Worm (Caenorhabditis elegans) whole organism, L4 larva: ENCODE measurements around the gene ZK180.7.
A peak's percentile ranks its signal among the peaks of the same experiment; 100 is the strongest.

Source experiments
- aha-1 ChIP-seq: fragments of 150-350 bp; peaks from one replicate; lab custom pipeline; 2014; ENCODE audit warnings: missing biosample characterization, missing genetic modification characterization
- arid-1 ChIP-seq: fragments of 200-800 bp; sonication (Bioruptor generic); conservative IDR thresholded peaks from 2 replicates; pipeline ENCODE4 v1.3.6; 2022; ENCODE audit warnings: missing genetic modification reagents, missing genetic modification characterization, missing compliant biosample characterization
- ceh-20 ChIP-seq: fragments of 200-800 bp; sonication (Bioruptor generic); IDR thresholded peaks from 2 replicates; pipeline ENCODE4 v1.3.6; 2022; ENCODE audit warnings: missing genetic modification reagents, missing genetic modification characterization, missing compliant biosample characterization
- daf-16 ChIP-seq, 3 experiments: sonication (generic microtip); optimal IDR thresholded peaks; 2 replicates each; lab custom pipeline; 2016 to 2017; ENCODE audit warnings: missing genetic modification characterization in 3 of 3, missing genetic modification reagents in 3 of 3, mild to moderate bottlenecking in 2 of 3, missing compliant biosample characterization in 2 of 3, missing biosample characterization in 1 of 3, moderate library complexity in 1 of 3
- dmd-6 ChIP-seq: fragments of 200-800 bp; sonication (Bioruptor generic); IDR thresholded peaks from 2 replicates; pipeline ENCODE4 v1.3.6; 2022; ENCODE audit warnings: missing genetic modification reagents, missing genetic modification characterization, missing compliant biosample characterization
- dpl-1 ChIP-seq: fragments of 150-350 bp; optimal IDR thresholded peaks from 2 replicates; lab custom pipeline; 2014; ENCODE audit warnings: missing biosample characterization, missing genetic modification reagents, missing genetic modification characterization
- duxl-1 ChIP-seq: sonication (generic microtip); optimal IDR thresholded peaks from 2 replicates; lab custom pipeline; 2016; ENCODE audit warnings: mild to moderate bottlenecking, missing genetic modification characterization, moderate library complexity, missing compliant biosample characterization; ENCODE audit not compliant: poor library complexity
- dve-1 ChIP-seq: sonication (generic microtip); optimal IDR thresholded peaks from 2 replicates; lab custom pipeline; 2017; ENCODE audit warnings: antibody characterized with exemption, mild to moderate bottlenecking, missing genetic modification characterization, missing compliant biosample characterization; ENCODE audit not compliant: insufficient read depth
- hlh-11 ChIP-seq: fragments of 200-800 bp; sonication (Bioruptor generic); optimal IDR thresholded peaks from 2 replicates; lab custom pipeline; 2018; ENCODE audit warnings: mild to moderate bottlenecking, missing genetic modification characterization, missing compliant biosample characterization
- hlh-30 ChIP-seq: sonication (generic microtip); optimal IDR thresholded peaks from 2 replicates; lab custom pipeline; 2017; ENCODE audit warnings: antibody characterized with exemption, mild to moderate bottlenecking, missing genetic modification characterization, missing compliant biosample characterization; ENCODE audit not compliant: insufficient read depth
- lin-39 ChIP-seq: fragments of 150-350 bp; optimal IDR thresholded peaks from 2 replicates; lab custom pipeline; 2014; ENCODE audit warnings: missing biosample characterization, missing genetic modification reagents, missing genetic modification characterization
- mdt-29 ChIP-seq: fragments of 200-800 bp; sonication (Bioruptor generic); IDR thresholded peaks from 2 replicates; pipeline ENCODE4 v1.3.6; 2022; ENCODE audit warnings: missing genetic modification reagents, missing genetic modification characterization, missing compliant biosample characterization
- mxl-3 ChIP-seq: fragments of 200-800 bp; sonication (Bioruptor generic); optimal IDR thresholded peaks from 2 replicates; lab custom pipeline; 2018; ENCODE audit warnings: mild to moderate bottlenecking, missing genetic modification characterization, missing compliant biosample characterization
- nhr-102 ChIP-seq: sonication (generic microtip); optimal IDR thresholded peaks from 2 replicates; lab custom pipeline; 2016; ENCODE audit warnings: mild to moderate bottlenecking, missing genetic modification characterization, moderate library complexity, missing compliant biosample characterization
- nhr-111 ChIP-seq: fragments of 200-800 bp; sonication (Bioruptor generic); optimal IDR thresholded peaks from 2 replicates; lab custom pipeline; 2018; ENCODE audit warnings: mild to moderate bottlenecking, missing genetic modification characterization, missing compliant biosample characterization
- nhr-28 ChIP-seq: fragments of 150-350 bp; optimal IDR thresholded peaks from 2 replicates; lab custom pipeline; 2014; ENCODE audit warnings: missing biosample characterization, missing genetic modification characterization
- nhr-48 ChIP-seq: sonication (generic microtip); optimal IDR thresholded peaks from 2 replicates; lab custom pipeline; 2016; ENCODE audit warnings: mild to moderate bottlenecking, missing genetic modification characterization, missing compliant biosample characterization
- php-3 ChIP-seq: fragments of 200-800 bp; sonication (Bioruptor generic); IDR thresholded peaks from 2 replicates; pipeline ENCODE4 v1.3.6; 2022; ENCODE audit warnings: missing genetic modification reagents, missing genetic modification characterization, missing compliant biosample characterization
- pqm-1 ChIP-seq: sonication (generic microtip); optimal IDR thresholded peaks from 2 replicates; lab custom pipeline; 2017; ENCODE audit warnings: missing biosample characterization, missing genetic modification characterization
- snpc-1.2 ChIP-seq: fragments of 200-800 bp; sonication (Bioruptor generic); IDR thresholded peaks from 2 replicates; pipeline ENCODE4 v1.3.6; 2022; ENCODE audit warnings: missing genetic modification reagents, missing genetic modification characterization, missing compliant biosample characterization
- unc-62 ChIP-seq, 3 experiments: fragments of 150-350 bp in 1 of 3; sonication (generic microtip); optimal IDR thresholded peaks in 2 of 3; peaks in 1 of 3; 1 replicate in 1 of 3; 2 replicates in 2 of 3; lab custom pipeline; 2014 to 2017; ENCODE audit warnings: missing biosample characterization in 3 of 3, missing genetic modification characterization in 3 of 3, missing genetic modification reagents in 3 of 3, missing genotype in 1 of 3
- vab-7 ChIP-seq: fragments of 200-800 bp; sonication (Bioruptor generic); IDR thresholded peaks from 2 replicates; pipeline ENCODE4 v1.3.6; 2022; ENCODE audit warnings: missing genetic modification reagents, missing genetic modification characterization, missing compliant biosample characterization
- zag-1 ChIP-seq: fragments of 150-350 bp; optimal IDR thresholded peaks from 2 replicates; lab custom pipeline; 2014; ENCODE audit warnings: missing biosample characterization, missing genetic modification characterization

Gene ZK180.7

ce11 chrIV:4538672-4539071, 48.3 kb downstream of the ZK180.7 start (continued):
- TF ChIP-seq daf-16 (GFP tag; optimal IDR thresholded peaks at IDR 0.05; lab: Kevin White, UChicago) (no peak), daf-16 (tag; optimal IDR thresholded peaks at IDR 0.05; lab: Kevin White, UChicago) (no peak), duxl-1 (tag; lab: Kevin White, UChicago) (no peak), nhr-111 (GFP tag; lab: Kevin White, UChicago) (no peak), dmd-6 (no peak), snpc-1.2 (GFP tag; lab: Robert Waterston, UW) (peak; percentile 84), zag-1 (tag; lab: Kevin White, UChicago) (no peak)

- TF ChIP-seq dpl-1 (GFP tag; lab: Kevin White, UChicago) (no peak), aha-1 (tag; lab: Kevin White, UChicago) (peak; percentile 96)
Measured at ce11 chrIV:4541195-4541594, 50.9 kb downstream of the ZK180.7 start.

- TF ChIP-seq aha-1 (tag; lab: Kevin White, UChicago) (peak; percentile 96), lin-39 (tag; lab: Kevin White, UChicago) (no peak)
Measured at ce11 chrIV:4542972-4543371, 52.6 kb downstream of the ZK180.7 start.

- TF ChIP-seq php-3 (GFP tag; lab: Robert Waterston, UW): peak; percentile 76
- TF ChIP-seq hlh-30 (tag; lab: Kevin White, UChicago): peak; percentile 6
- no peak for TF ChIP-seq daf-16 (GFP tag; optimal IDR thresholded peaks at IDR 0.05; lab: Kevin White, UChicago)
- TF ChIP-seq daf-16 (tag; optimal IDR thresholded peaks at IDR 0.05; lab: Kevin White, UChicago): peak; percentile 75
- peak; percentile 73 for TF ChIP-seq dve-1 (tag; lab: Kevin White, UChicago)
- peak; percentile 48 for TF ChIP-seq hlh-11 (tag; lab: Kevin White, UChicago)
- no peak for TF ChIP-seq arid-1 (GFP tag; lab: Robert Waterston, UW)
- peak; percentile 74 for TF ChIP-seq pqm-1 (tag; lab: Kevin White, UChicago)
- no peak for TF ChIP-seq mdt-29 (GFP tag; lab: Robert Waterston, UW)
- peak; percentile 24 for TF ChIP-seq nhr-28 (tag; lab: Kevin White, UChicago)
- peak; percentile 91 for TF ChIP-seq dmd-6
- TF ChIP-seq nhr-48 (tag; lab: Kevin White, UChicago): peak; percentile 42
- peak; percentile 2 for TF ChIP-seq nhr-102 (tag; lab: Kevin White, UChicago)
- no peak for TF ChIP-seq unc-62 (GFP tag; optimal IDR thresholded peaks at IDR 0.05 in 1 of 2; lab: Kevin White, UChicago)
- no peak for TF ChIP-seq unc-62 (tag; optimal IDR thresholded peaks at IDR 0.05; lab: Kevin White, UChicago)
- peak; percentile 42; the same call in 1 of the 2 replicates for TF ChIP-seq ceh-20
- no peak for TF ChIP-seq mxl-3 (GFP tag; lab: Kevin White, UChicago)
- no peak for TF ChIP-seq vab-7
Measured at ce11 chrIV:4544215-4544614, 53.9 kb downstream of the ZK180.7 start.
